Fruit fly (Drosophila melanogaster) whole organism, prepupa: ENCODE data around the gene CG18476.

Experiments used
- CG10631 ChIP-seq: fragments of 200-800 bp; sonication (Bioruptor generic); optimal IDR thresholded peaks from 2 replicates; lab custom pipeline; 2016; ENCODE audit warnings: missing biosample characterization, missing genetic modification characterization
- CG34406 ChIP-seq: fragments of 200-800 bp; sonication (Bioruptor generic); optimal IDR thresholded peaks from 3 replicates; lab custom pipeline; 2016; ENCODE audit warnings: missing biosample characterization, missing genetic modification characterization
- CG6163 ChIP-seq: fragments of 200-800 bp; sonication (Bioruptor generic); IDR thresholded peaks from 3 replicates; pipeline ENCODE4 v1.3.6; 2022; ENCODE audit warnings: missing biosample characterization, missing genetic modification characterization
- CG6276 ChIP-seq: fragments of 200-800 bp; sonication (Bioruptor generic); optimal IDR thresholded peaks from 2 replicates; lab custom pipeline; 2017; ENCODE audit warnings: missing biosample characterization, mild to moderate bottlenecking, missing genetic modification characterization
- CG6808 ChIP-seq: fragments of 200-800 bp; sonication (Bioruptor generic); optimal IDR thresholded peaks from 3 replicates; lab custom pipeline; 2017; ENCODE audit warnings: missing biosample characterization, missing genetic modification characterization, mild to moderate bottlenecking, moderate library complexity, missing genetic modification reagents
- CG6854 ChIP-seq: fragments of 200-800 bp; sonication (Bioruptor generic); optimal IDR thresholded peaks from 2 replicates; lab custom pipeline; 2017; ENCODE audit warnings: missing biosample characterization, mild to moderate bottlenecking, missing genetic modification characterization
- Gug ChIP-seq: fragments of 200-800 bp; sonication (Bioruptor generic); IDR thresholded peaks from 2 replicates; pipeline ENCODE4 v1.3.6; 2022; ENCODE audit warnings: missing biosample characterization, missing genetic modification characterization
- Met ChIP-seq: fragments of 200-800 bp; sonication (Bioruptor generic); optimal IDR thresholded peaks from 3 replicates; lab custom pipeline; 2016; ENCODE audit warnings: missing biosample characterization, missing genetic modification characterization
- Sox15 ChIP-seq: fragments of 200-800 bp; sonication (Bioruptor generic); optimal IDR thresholded peaks from 3 replicates; lab custom pipeline; 2016; ENCODE audit warnings: missing biosample characterization, missing genetic modification characterization
- eg ChIP-seq: fragments of 200-800 bp; sonication (Bioruptor generic); IDR thresholded peaks from 3 replicates; pipeline ENCODE4 v1.3.6; 2022; ENCODE audit warnings: missing biosample characterization, missing genetic modification characterization
- fd59A ChIP-seq: fragments of 200-800 bp; sonication (Bioruptor generic); optimal IDR thresholded peaks from 2 replicates; lab custom pipeline; 2017; ENCODE audit warnings: missing biosample characterization, mild to moderate bottlenecking, missing genetic modification characterization, missing genetic modification reagents
- svp ChIP-seq: fragments of 200-800 bp; sonication (Bioruptor generic); peaks from one replicate; lab custom pipeline; 2016; ENCODE audit warnings: missing biosample characterization, missing genetic modification characterization

DNA sequence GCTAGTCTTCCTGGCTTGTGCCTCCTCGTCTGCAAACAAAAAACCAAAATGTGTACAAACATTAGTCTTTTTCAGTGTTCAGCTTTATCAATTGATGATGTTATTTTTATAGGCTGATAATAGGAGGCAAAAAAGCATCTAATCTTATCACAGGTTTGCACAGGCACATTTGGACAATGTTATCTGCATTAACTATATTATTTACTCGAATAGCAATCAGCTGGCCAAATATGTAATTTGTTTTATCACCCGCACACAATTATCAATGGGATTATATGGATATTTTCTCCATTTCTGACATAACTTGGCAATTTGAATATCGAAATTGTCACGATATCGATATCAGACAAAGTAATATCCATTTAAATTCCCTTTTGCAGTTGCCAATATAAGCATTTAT, 40.3 kb downstream of the CG18476 start:
- TF ChIP-seq CG6276 (GFP tag; lab: Kevin White, UChicago) (no peak), CG10631 (GFP tag; lab: Kevin White, UChicago) (no peak), Met (GFP tag; lab: Kevin White, UChicago) (no peak), CG6808 (GFP tag; lab: Kevin White, UChicago) (no peak), CG6854 (GFP tag; lab: Kevin White, UChicago) (no peak), fd59A (no peak), CG34406 (GFP tag; lab: Kevin White, UChicago) (no peak), CG6163 (GFP tag; lab: Robert Waterston, UW) (no peak), Sox15 (GFP tag; lab: Kevin White, UChicago) (no peak), Gug (GFP tag; lab: Robert Waterston, UW) (no peak), svp (GFP tag; lab: Kevin White, UChicago) (no peak), eg (GFP tag; lab: Robert Waterston, UW) (no peak)
